Fruit fly (Drosophila melanogaster): Measurements from ENCODE around the gene CG14669.

dm6 chr3R:5389034-5389433 lies 25.3 kb upstream of the CG14669 start:
- TF ChIP-seq ey (GFP tag; optimal IDR thresholded peaks at IDR 0.05) (no peak), br (GFP tag; optimal IDR thresholded peaks at IDR 0.05) (no peak), Abd-B (GFP tag; optimal IDR thresholded peaks at IDR 0.05) (no peak), pan (optimal IDR thresholded peaks at IDR 0.05) (no peak), usp (GFP tag; optimal IDR thresholded peaks at IDR 0.05) (no peak), GATAd (GFP tag; optimal IDR thresholded peaks at IDR 0.05) (no peak)
